Worm (Caenorhabditis elegans) whole organism, late embryonic: ENCODE results near the gene T16G12.1.

Experiments
- C08G9.2 ChIP-seq: sonication (generic microtip); optimal IDR thresholded peaks from 2 replicates; lab custom pipeline; 2016; ENCODE audit warnings: mild to moderate bottlenecking, missing genetic modification characterization, moderate library complexity, missing compliant biosample characterization
- F13H6.1 ChIP-seq: sonication (generic microtip); optimal IDR thresholded peaks from 2 replicates; lab custom pipeline; 2016; ENCODE audit warnings: missing genetic modification characterization, missing compliant biosample characterization
- K02D7.2 ChIP-seq: sonication (generic microtip); optimal IDR thresholded peaks from 2 replicates; lab custom pipeline; 2017; ENCODE audit warnings: mild to moderate bottlenecking, missing genetic modification characterization, missing compliant biosample characterization
- ama-1 ChIP-seq: fragments of 150-350 bp; optimal IDR thresholded peaks from 2 replicates; lab custom pipeline; 2014
- ceh-2 ChIP-seq: sonication (generic microtip); optimal IDR thresholded peaks from 2 replicates; lab custom pipeline; 2016; ENCODE audit warnings: missing genotype, missing genetic modification characterization, missing compliant biosample characterization
- che-1 ChIP-seq: sonication (generic microtip); optimal IDR thresholded peaks from 2 replicates; lab custom pipeline; 2016; ENCODE audit warnings: mild to moderate bottlenecking, missing genetic modification characterization, missing compliant biosample characterization
- elt-2 ChIP-seq: sonication (generic microtip); optimal IDR thresholded peaks from 2 replicates; lab custom pipeline; 2016; ENCODE audit warnings: missing genetic modification reagents, missing genetic modification characterization, missing compliant biosample characterization
- hlh-13 ChIP-seq: fragments of 200-800 bp; sonication (Bioruptor generic); optimal IDR thresholded peaks from 2 replicates; lab custom pipeline; 2018; ENCODE audit warnings: mild to moderate bottlenecking, missing genetic modification characterization, missing compliant biosample characterization
- hlh-15 ChIP-seq: sonication (generic microtip); optimal IDR thresholded peaks from 2 replicates; lab custom pipeline; 2016; ENCODE audit warnings: missing genetic modification characterization, missing compliant biosample characterization
- lin-11 ChIP-seq: fragments of 200-800 bp; sonication (Bioruptor generic); optimal IDR thresholded peaks from 2 replicates; lab custom pipeline; 2018; ENCODE audit warnings: mild to moderate bottlenecking, missing genetic modification characterization, missing compliant biosample characterization
- madf-2 ChIP-seq: sonication (generic microtip); optimal IDR thresholded peaks from 2 replicates; lab custom pipeline; 2017; ENCODE audit warnings: missing genetic modification characterization, missing compliant biosample characterization
- nhr-11 ChIP-seq: fragments of 150-350 bp; optimal IDR thresholded peaks from 2 replicates; lab custom pipeline; 2014; ENCODE audit warnings: missing biosample characterization, missing genetic modification characterization
- npax-4 ChIP-seq: sonication (generic microtip); optimal IDR thresholded peaks from 2 replicates; lab custom pipeline; 2016; ENCODE audit warnings: missing genetic modification characterization, missing compliant biosample characterization
- pqm-1 ChIP-seq: sonication (generic microtip); optimal IDR thresholded peaks from 2 replicates; lab custom pipeline; 2016; ENCODE audit warnings: missing genetic modification characterization, missing compliant biosample characterization

- TF ChIP-seq hlh-15 (tag; lab: Kevin White, UChicago) (no peak), che-1 (tag; lab: Kevin White, UChicago) (no peak), pqm-1 (tag; lab: Kevin White, UChicago) (no peak), ceh-2 (tag; lab: Kevin White, UChicago) (no peak), hlh-13 (GFP tag; lab: Kevin White, UChicago) (no peak), npax-4 (tag; lab: Kevin White, UChicago) (no peak), ama-1 (lab: Kevin White, UChicago) (no peak), madf-2 (tag; lab: Kevin White, UChicago) (no peak), lin-11 (no peak), C08G9.2 (tag; lab: Kevin White, UChicago) (no peak), elt-2 (tag; lab: Kevin White, UChicago) (no peak), F13H6.1 (tag; lab: Kevin White, UChicago) (no peak), K02D7.2 (no peak), nhr-11 (tag; lab: Kevin White, UChicago) (no peak)
Measured at ce11 chrIII:10000428-10000827, 49.2 kb downstream of the T16G12.1 start, which contains the start of gene C05B5.2.
